Fruit fly (Drosophila melanogaster) whole organism, embryonic: ENCODE data around the gene CG15382.
A peak's percentile ranks its signal among the peaks of the same experiment; 100 is the strongest.

Experiments
- Adf1 ChIP-seq: fragments of 200-800 bp; sonication (Bioruptor generic); IDR thresholded peaks from 2 replicates; pipeline ENCODE4 v1.3.6; 2022; ENCODE audit warnings: missing biosample characterization, missing genetic modification characterization
- Aef1 ChIP-seq: fragments of 200-800 bp; sonication (Bioruptor generic); IDR thresholded peaks from 3 replicates; pipeline ENCODE4 v1.3.6; 2022; ENCODE audit warnings: missing biosample characterization, missing genetic modification characterization
- Antp ChIP-seq: fragments of 200-800 bp; sonication (Bioruptor generic); optimal IDR thresholded peaks from 3 replicates; lab custom pipeline; 2016; ENCODE audit warnings: missing biosample characterization, missing genetic modification characterization
- Blimp-1 ChIP-seq: fragments of 200-800 bp; sonication (Bioruptor generic); optimal IDR thresholded peaks from 3 replicates; lab custom pipeline; 2018; ENCODE audit warnings: missing biosample characterization, missing genetic modification characterization, mild to moderate bottlenecking, moderate library complexity, missing genetic modification reagents
- CG11247 ChIP-seq: fragments of 200-800 bp; sonication (Bioruptor generic); IDR thresholded peaks from 2 replicates; pipeline ENCODE4 v1.3.6; 2022; ENCODE audit warnings: missing biosample characterization, missing genetic modification characterization
- CG13296 ChIP-seq: fragments of 200-800 bp; sonication (Bioruptor generic); optimal IDR thresholded peaks from 3 replicates; lab custom pipeline; 2018; ENCODE audit warnings: missing biosample characterization, mild to moderate bottlenecking, missing genetic modification characterization
- CG14667 ChIP-seq: fragments of 200-800 bp; sonication (Bioruptor generic); IDR thresholded peaks from 2 replicates; pipeline ENCODE4 v1.3.6; 2022; ENCODE audit warnings: missing biosample characterization, missing genetic modification characterization
- CG17328 ChIP-seq: fragments of 200-800 bp; sonication (Bioruptor generic); IDR thresholded peaks from 2 replicates; pipeline ENCODE4 v1.3.6; 2022; ENCODE audit warnings: missing biosample characterization, missing genetic modification characterization
- CG17385 ChIP-seq: fragments of 200-800 bp; sonication (Bioruptor generic); optimal IDR thresholded peaks from 3 replicates; lab custom pipeline; 2018; ENCODE audit warnings: missing biosample characterization, mild to moderate bottlenecking, missing genetic modification characterization
- CG18262 ChIP-seq: fragments of 200-800 bp; optimal IDR thresholded peaks from 3 replicates; lab custom pipeline; 2019; ENCODE audit warnings: missing biosample characterization, mild to moderate bottlenecking, missing genetic modification characterization, moderate library complexity
- CG2120 ChIP-seq: fragments of 200-800 bp; sonication (Bioruptor generic); optimal IDR thresholded peaks from 3 replicates; lab custom pipeline; 2016; ENCODE audit warnings: missing biosample characterization, missing genetic modification characterization
- CG2199 ChIP-seq: fragments of 200-800 bp; sonication (Bioruptor generic); IDR thresholded peaks from 3 replicates; pipeline ENCODE4 v1.3.6; 2022; ENCODE audit warnings: missing biosample characterization, missing genetic modification characterization
- CG32767 ChIP-seq: fragments of 200-800 bp; sonication (Bioruptor generic); IDR thresholded peaks from 2 replicates; pipeline ENCODE4 v1.3.6; 2022; ENCODE audit warnings: missing biosample characterization, missing genetic modification characterization
- CG34376 ChIP-seq: fragments of 200-800 bp; sonication (Bioruptor generic); optimal IDR thresholded peaks from 2 replicates; lab custom pipeline; 2018; ENCODE audit warnings: missing biosample characterization, mild to moderate bottlenecking, missing genetic modification characterization
- CG4424 ChIP-seq: fragments of 200-800 bp; sonication (Bioruptor generic); optimal IDR thresholded peaks from 3 replicates; lab custom pipeline; 2016; ENCODE audit warnings: missing biosample characterization, missing genetic modification characterization
- CG4707 ChIP-seq: fragments of 200-800 bp; sonication (Bioruptor generic); optimal IDR thresholded peaks from 2 replicates; lab custom pipeline; 2018; ENCODE audit warnings: missing biosample characterization, mild to moderate bottlenecking, missing genetic modification characterization, moderate library complexity
- CG4730 ChIP-seq: fragments of 200-800 bp; sonication (Bioruptor generic); IDR thresholded peaks from 2 replicates; pipeline ENCODE4 v1.3.6; 2022; ENCODE audit warnings: missing biosample characterization, missing genetic modification characterization
- CG6175 ChIP-seq: fragments of 200-800 bp; sonication (Bioruptor generic); IDR thresholded peaks from 3 replicates; pipeline ENCODE4 v1.3.6; 2022; ENCODE audit warnings: missing biosample characterization, missing genetic modification characterization
- CG6813 ChIP-seq: fragments of 200-800 bp; sonication (Bioruptor generic); optimal IDR thresholded peaks from 2 replicates; lab custom pipeline; 2017; ENCODE audit warnings: missing biosample characterization, missing genetic modification characterization, mild to moderate bottlenecking, moderate library complexity, missing genetic modification reagents
- CG8290 ChIP-seq, 3 experiments: fragments of 200-800 bp; sonication (Bioruptor generic); optimal IDR thresholded peaks; 2 replicates each; lab custom pipeline; 2016 to 2019; ENCODE audit warnings: missing biosample characterization in 3 of 3, missing genetic modification characterization in 3 of 3, mild to moderate bottlenecking in 2 of 3, moderate library complexity in 1 of 3
- CG8388 ChIP-seq: fragments of 200-800 bp; sonication (Bioruptor generic); optimal IDR thresholded peaks from 2 replicates; lab custom pipeline; 2019; ENCODE audit warnings: missing biosample characterization, mild to moderate bottlenecking, missing genetic modification characterization, moderate library complexity
- E2f1 ChIP-seq: fragments of 200-800 bp; sonication (Bioruptor generic); IDR thresholded peaks from 2 replicates; pipeline ENCODE4 v1.3.6; 2022; ENCODE audit warnings: missing biosample characterization, missing genetic modification characterization
- Ets65A ChIP-seq: fragments of 200-800 bp; sonication (Bioruptor generic); peaks from one replicate; lab custom pipeline; 2016; ENCODE audit warnings: missing biosample characterization, missing genetic modification characterization
- Hr78 ChIP-seq, 2 experiments: fragments of 200-800 bp in 1 of 2; fragments of >200 bp in 1 of 2; sonication (Bioruptor generic) in 1 of 2; optimal IDR thresholded peaks; 2 replicates each; lab custom pipeline; 2017 to 2019; ENCODE audit warnings: missing biosample characterization in 2 of 2, missing genetic modification characterization in 2 of 2, mild to moderate bottlenecking in 1 of 2, moderate library complexity in 1 of 2
- Jarid2 ChIP-seq: fragments of 200-800 bp; sonication (Bioruptor generic); optimal IDR thresholded peaks from 3 replicates; lab custom pipeline; 2017; ENCODE audit warnings: mild to moderate bottlenecking, missing biosample characterization, missing genetic modification reagents, missing genetic modification characterization
- MBD-R2 ChIP-seq: fragments of 200-800 bp; sonication (Bioruptor generic); IDR thresholded peaks from 2 replicates; pipeline ENCODE4 v1.3.6; 2022; ENCODE audit warnings: missing biosample characterization, missing genetic modification characterization
- Rfx ChIP-seq: fragments of 200-800 bp; sonication (Bioruptor generic); IDR thresholded peaks from 2 replicates; pipeline ENCODE4 v1.3.6; 2022; ENCODE audit warnings: missing biosample characterization, missing genetic modification characterization
- Scr ChIP-seq: fragments of 200-800 bp; sonication (Bioruptor generic); IDR thresholded peaks from 2 replicates; pipeline ENCODE4 v1.3.6; 2022; ENCODE audit warnings: missing biosample characterization, missing genetic modification characterization; ENCODE audit not compliant: partially characterized antibody
- Trl ChIP-seq, 3 experiments: fragments of >200 bp in 2 of 3; fragments of 200-800 bp in 1 of 3; sonication (Bioruptor generic) in 1 of 3; optimal IDR thresholded peaks; 2 replicates in 1 of 3; 3 replicates in 2 of 3; lab custom pipeline; 2016 to 2017; ENCODE audit warnings: missing biosample characterization in 1 of 3, missing genetic modification characterization in 1 of 3
- aop ChIP-seq: fragments of 200-800 bp; sonication (Bioruptor generic); IDR thresholded peaks from 2 replicates; pipeline ENCODE4 v1.3.6; 2022; ENCODE audit warnings: missing biosample characterization, missing genetic modification characterization
- bbx ChIP-seq: fragments of 200-800 bp; sonication (Bioruptor generic); IDR thresholded peaks from 2 replicates; pipeline ENCODE4 v1.3.6; 2022; ENCODE audit warnings: missing biosample characterization, missing genetic modification characterization; ENCODE audit not compliant: partially characterized antibody
- cato ChIP-seq: fragments of 200-800 bp; sonication (Bioruptor generic); optimal IDR thresholded peaks from 2 replicates; lab custom pipeline; 2016; ENCODE audit warnings: missing biosample characterization, missing genetic modification characterization, borderline replicate concordance
- chn ChIP-seq: fragments of 200-800 bp; sonication (Bioruptor generic); optimal IDR thresholded peaks from 2 replicates; lab custom pipeline; 2016; ENCODE audit warnings: missing biosample characterization, missing genetic modification characterization
- crol ChIP-seq: fragments of 200-800 bp; sonication (Bioruptor generic); IDR thresholded peaks from 2 replicates; pipeline ENCODE4 v1.3.6; 2022; ENCODE audit warnings: missing biosample characterization, missing genetic modification characterization
- fd102C ChIP-seq: fragments of 200-800 bp; sonication (Bioruptor generic); optimal IDR thresholded peaks from 2 replicates; lab custom pipeline; 2018; ENCODE audit warnings: missing biosample characterization, mild to moderate bottlenecking, missing genetic modification characterization, moderate library complexity
- fd64A ChIP-seq: fragments of 200-800 bp; sonication (Bioruptor generic); optimal IDR thresholded peaks from 3 replicates; lab custom pipeline; 2018; ENCODE audit warnings: missing biosample characterization, mild to moderate bottlenecking, missing genetic modification characterization
- gem ChIP-seq: fragments of 200-800 bp; sonication (Bioruptor generic); optimal IDR thresholded peaks from 2 replicates; lab custom pipeline; 2019; ENCODE audit warnings: missing biosample characterization, mild to moderate bottlenecking, missing genetic modification characterization, moderate library complexity
- gfzf ChIP-seq: fragments of 200-800 bp; sonication (Bioruptor generic); optimal IDR thresholded peaks from 2 replicates; lab custom pipeline; 2016; ENCODE audit warnings: missing biosample characterization, mild to moderate bottlenecking, missing genetic modification characterization, moderate library complexity
- gsb ChIP-seq: fragments of 200-800 bp; sonication (Bioruptor generic); IDR thresholded peaks from 2 replicates; pipeline ENCODE4 v1.3.6; 2022; ENCODE audit warnings: missing biosample characterization, missing genetic modification characterization
- kni ChIP-seq: fragments of 200-800 bp; sonication (Bioruptor generic); optimal IDR thresholded peaks from 3 replicates; lab custom pipeline; 2017; ENCODE audit warnings: mild to moderate bottlenecking, missing biosample characterization, missing genetic modification reagents, missing genetic modification characterization
- oc ChIP-seq: fragments of 200-800 bp; sonication (Bioruptor generic); optimal IDR thresholded peaks from 2 replicates; lab custom pipeline; 2018; ENCODE audit warnings: missing biosample characterization, mild to moderate bottlenecking, missing genetic modification characterization, moderate library complexity
- rib ChIP-seq: fragments of 200-800 bp; sonication (Bioruptor generic); IDR thresholded peaks from 2 replicates; pipeline ENCODE4 v1.3.6; 2022; ENCODE audit warnings: missing biosample characterization, missing genetic modification characterization
- sens ChIP-seq: fragments of 200-800 bp; sonication (Bioruptor generic); peaks from one replicate; lab custom pipeline; 2016; ENCODE audit warnings: missing biosample characterization, missing genetic modification characterization
- sqz ChIP-seq: fragments of 200-800 bp; sonication (Bioruptor generic); optimal IDR thresholded peaks from 3 replicates; lab custom pipeline; 2018; ENCODE audit warnings: missing biosample characterization, mild to moderate bottlenecking, missing genetic modification characterization
- tup ChIP-seq: fragments of 200-800 bp; sonication (Bioruptor generic); optimal IDR thresholded peaks from 2 replicates; lab custom pipeline; 2016; ENCODE audit warnings: missing biosample characterization, mild to moderate bottlenecking, missing genetic modification characterization, moderate library complexity
- tx ChIP-seq: fragments of 200-800 bp; sonication (Bioruptor generic); optimal IDR thresholded peaks from 2 replicates; lab custom pipeline; 2016; ENCODE audit warnings: missing biosample characterization, missing genetic modification characterization
- vvl ChIP-seq: fragments of 200-800 bp; sonication (Bioruptor generic); IDR thresholded peaks from 2 replicates; pipeline ENCODE4 v1.3.6; 2022; ENCODE audit warnings: missing biosample characterization, missing genetic modification characterization

The CG15382 gene

DNA sequence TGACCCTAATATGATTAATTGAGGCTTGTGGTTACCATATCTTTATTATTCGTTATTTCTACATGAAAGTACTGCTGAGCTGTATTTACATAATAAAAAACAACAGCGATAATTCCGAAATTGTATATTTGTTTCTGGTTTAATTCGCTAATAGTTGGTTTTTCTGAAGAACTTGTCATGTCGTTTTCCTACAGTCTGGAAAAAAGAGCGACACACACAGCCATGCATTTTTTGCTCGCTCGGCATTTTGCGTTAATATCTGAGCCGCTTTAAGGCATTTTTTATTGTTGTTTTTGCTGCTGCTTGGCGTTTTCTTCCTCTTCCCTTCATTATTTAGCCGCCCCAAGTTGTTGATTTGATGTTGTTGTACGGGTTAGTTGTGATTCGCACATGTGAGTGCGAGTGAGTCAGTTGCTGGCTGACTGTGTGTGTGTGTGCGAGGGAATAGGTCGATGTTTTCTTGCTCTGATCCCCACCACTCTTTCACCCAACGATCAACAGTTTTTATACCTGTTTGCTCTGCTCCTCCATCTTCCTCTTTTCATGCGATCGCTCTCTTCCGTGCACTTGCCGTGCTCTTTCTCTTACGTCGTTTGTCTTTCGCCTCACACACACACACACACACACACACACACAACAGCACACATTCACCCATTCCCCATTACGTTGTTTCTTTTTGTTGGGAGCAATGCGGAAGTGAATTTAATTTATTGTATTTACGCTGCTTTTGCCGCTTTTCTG lies 19.7 kb downstream of the CG15382 start (continued):
- TF ChIP-seq vvl (GFP tag; lab: Robert Waterston, UW): peak; percentile 58
- TF ChIP-seq sens (GFP tag; lab: Kevin White, UChicago): peak; percentile 83
- TF ChIP-seq CG34376 (GFP tag; lab: Kevin White, UChicago): no peak
- TF ChIP-seq CG2199: peak; percentile 74; the same call in 1 of the 3 replicates
- peak; percentile 33; the same call in 1 of the 2 replicates for TF ChIP-seq rib (GFP tag; lab: Robert Waterston, UW)
- no peak for TF ChIP-seq CG32767 (GFP tag; lab: Robert Waterston, UW)
- TF ChIP-seq CG4424 (GFP tag; lab: Kevin White, UChicago): no peak
- 0 out of 2 replicates have a peak, but pooled peaks have one; percentile 28 for TF ChIP-seq bbx (GFP tag; lab: Robert Waterston, UW)
- peak; percentile 84 for TF ChIP-seq crol (GFP tag; lab: Robert Waterston, UW)
- 0 out of 2 replicates have a peak, but pooled peaks have one; percentile 18 for TF ChIP-seq Scr
- no peak for TF ChIP-seq CG6813 (GFP tag; lab: Kevin White, UChicago)
- TF ChIP-seq CG2120 (GFP tag; lab: Kevin White, UChicago): peak; percentile 29
- TF ChIP-seq Trl (optimal IDR thresholded peaks at IDR 0.05; lab: Kevin White, UChicago): peak; percentile 77 to 85
- no peak for TF ChIP-seq Trl (GFP tag; optimal IDR thresholded peaks at IDR 0.05; lab: Kevin White, UChicago)
- TF ChIP-seq kni (GFP tag; lab: Kevin White, UChicago): peak; percentile 61
- TF ChIP-seq MBD-R2 (GFP tag; lab: Robert Waterston, UW): 0 out of 2 replicates have a peak, but pooled peaks have one; percentile 3
- peak; percentile 30; the same call in 1 of the 2 replicates for TF ChIP-seq Adf1
- no peak for TF ChIP-seq CG14667 (GFP tag; lab: Robert Waterston, UW)
- TF ChIP-seq CG13296 (GFP tag; lab: Kevin White, UChicago): no peak
- TF ChIP-seq Jarid2 (GFP tag; lab: Kevin White, UChicago): no peak
- peak; percentile 71 for TF ChIP-seq CG17385
- TF ChIP-seq CG4707 (GFP tag; lab: Kevin White, UChicago): peak; percentile 18
- TF ChIP-seq Antp (GFP tag; lab: Kevin White, UChicago): no peak
- TF ChIP-seq CG17328 (GFP tag; lab: Robert Waterston, UW): no peak
- TF ChIP-seq chn (GFP tag; lab: Kevin White, UChicago): peak; percentile 21
- no peak for TF ChIP-seq sqz (GFP tag; lab: Kevin White, UChicago)
- peak; percentile 92 for TF ChIP-seq aop (GFP tag; lab: Robert Waterston, UW)
- TF ChIP-seq gem (tag; lab: Kevin White, UChicago): peak; percentile 2
- no peak for TF ChIP-seq fd102C (GFP tag; lab: Kevin White, UChicago)
- TF ChIP-seq gfzf (GFP tag; lab: Kevin White, UChicago): no peak
- TF ChIP-seq oc: peak; percentile 63
- 0 out of 2 replicates have a peak, but pooled peaks have one; percentile 4 for TF ChIP-seq Rfx (GFP tag; lab: Robert Waterston, UW)
- TF ChIP-seq Hr78 (GFP tag; optimal IDR thresholded peaks at IDR 0.05; lab: Kevin White, UChicago): peak in 1 of 2 experiments; percentile 54
- no peak for TF ChIP-seq E2f1 (GFP tag; lab: Robert Waterston, UW)
- no peak for TF ChIP-seq tup

dm6 chr2L:2175930-2176643 lies 20.5 kb downstream of the CG15382 start:
- no peak; the same call in 1 of the 2 replicates for TF ChIP-seq CG11247 (GFP tag; lab: Robert Waterston, UW)
- 0 out of 2 replicates have a peak, but pooled peaks have one; percentile 31 for TF ChIP-seq CG4730 (GFP tag; lab: Robert Waterston, UW)
- no peak for TF ChIP-seq cato (GFP tag; lab: Kevin White, UChicago)
- no peak for TF ChIP-seq CG8388 (GFP tag; lab: Kevin White, UChicago)
- no peak for TF ChIP-seq Aef1 (GFP tag; lab: Robert Waterston, UW)
- TF ChIP-seq Blimp-1 (GFP tag; lab: Kevin White, UChicago): peak; percentile 18
- TF ChIP-seq gsb (GFP tag; lab: Robert Waterston, UW): no peak
- no peak for TF ChIP-seq fd64A (GFP tag; lab: Kevin White, UChicago)
- TF ChIP-seq tx: no peak
- TF ChIP-seq CG18262 (tag; lab: Kevin White, UChicago): peak; percentile 48
- TF ChIP-seq CG8290 (GFP tag; optimal IDR thresholded peaks at IDR 0.05; lab: Kevin White, UChicago): no peak
- TF ChIP-seq CG8290 (tag; optimal IDR thresholded peaks at IDR 0.05; lab: Kevin White, UChicago): peak in 1 of 2 experiments; percentile 18
- 0 out of 3 replicates have a peak, but pooled peaks have one; percentile 48 for TF ChIP-seq CG6175 (GFP tag; lab: Robert Waterston, UW)
- no peak for TF ChIP-seq Ets65A (GFP tag; lab: Kevin White, UChicago)
